ENCODE assay signal across 1 fruit fly cellular context in the genomic region with DNA sequence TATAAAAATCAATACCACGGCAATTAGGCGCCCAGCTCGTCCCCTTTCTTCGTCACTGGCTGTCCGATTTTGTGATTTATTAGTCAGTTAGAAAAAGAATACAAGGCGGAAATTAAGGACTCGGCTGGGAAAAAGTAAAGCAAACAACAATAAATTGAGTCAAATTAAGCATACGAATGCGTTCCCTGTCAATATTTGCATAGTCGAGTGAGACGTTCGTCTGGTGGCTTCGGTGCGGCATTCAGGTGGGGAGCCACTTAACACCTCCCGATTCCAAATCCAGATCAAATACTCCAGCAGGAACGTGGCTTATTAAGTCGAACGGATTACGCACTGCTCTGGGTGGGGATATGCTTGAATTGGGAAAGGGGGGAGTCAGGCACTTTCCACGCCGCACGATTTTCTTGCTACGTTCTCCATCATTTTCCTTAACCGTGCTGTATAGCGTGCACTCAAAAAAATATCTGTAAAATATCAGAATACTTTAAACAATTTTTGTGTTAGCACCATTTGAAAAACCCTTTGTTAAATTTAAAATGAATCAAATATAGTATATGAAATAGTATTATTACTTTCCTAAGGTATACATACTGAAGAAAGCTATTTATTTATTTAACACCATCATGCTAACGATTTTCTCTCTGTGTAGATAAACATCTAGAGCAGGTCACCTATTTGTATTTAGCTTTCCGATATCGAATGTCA.
TF ChIP-seq lines count a peak whose summit lies in the region.

No protein-coding gene starts in this region.

TF ChIP-seq in whole organism, embryonic, 481 proteins besides CTCF, POLR2A, EP300 and RAD21 (continued from another document and continues in another):
- TF ChIP-seq Dip3 (GFP tag; optimal IDR thresholded peaks at IDR 0.05; lab: Kevin White, UChicago) (no peak), trh (GFP tag; optimal IDR thresholded peaks at IDR 0.05; lab: Kevin White, UChicago) (no peak), Max (GFP tag; optimal IDR thresholded peaks at IDR 0.05; lab: Kevin White, UChicago) (peak; percentile 40), wek (GFP tag; optimal IDR thresholded peaks at IDR 0.05; lab: Kevin White, UChicago) (no peak), CG10274 (GFP tag; optimal IDR thresholded peaks at IDR 0.05; lab: Kevin White, UChicago) (no peak), wor (GFP tag; IDR thresholded peaks at IDR 0.05; lab: Robert Waterston, UW) (peak; percentile 43), CG14965 (GFP tag; optimal IDR thresholded peaks at IDR 0.05; lab: Kevin White, UChicago; ENCODE audit: borderline replicate concordance) (no peak), sd (tag; optimal IDR thresholded peaks at IDR 0.05; lab: Kevin White, UChicago) (no peak), zfh2 (GFP tag; optimal IDR thresholded peaks at IDR 0.05; lab: Kevin White, UChicago) (no peak), CG1024 (GFP tag; IDR thresholded peaks at IDR 0.05; lab: Robert Waterston, UW) (no peak), CG13123 (GFP tag; optimal IDR thresholded peaks at IDR 0.05; lab: Kevin White, UChicago) (no peak), CG18262 (tag; optimal IDR thresholded peaks at IDR 0.05; lab: Kevin White, UChicago) (peak; percentile 79), CG7963 (GFP tag; IDR thresholded peaks at IDR 0.05; lab: Robert Waterston, UW; ENCODE audit: partially characterized antibody) (no peak), cas (GFP tag; IDR thresholded peaks at IDR 0.05; lab: Robert Waterston, UW) (no peak), CG13424 (tag; optimal IDR thresholded peaks at IDR 0.05; lab: Kevin White, UChicago) (peak; percentile 49), Nf-YA (GFP tag; IDR thresholded peaks at IDR 0.05; lab: Robert Waterston, UW) (no peak), bowl (GFP tag; IDR thresholded peaks at IDR 0.05; lab: Robert Waterston, UW) (no peak), Oli (tag; optimal IDR thresholded peaks at IDR 0.05; lab: Kevin White, UChicago) (peak; percentile 60), B-H1 (GFP tag; IDR thresholded peaks at IDR 0.05; lab: Robert Waterston, UW) (no peak), CG4282 (GFP tag; optimal IDR thresholded peaks at IDR 0.05; lab: Kevin White, UChicago) (no peak), vnd (GFP tag; IDR thresholded peaks at IDR 0.05; lab: Robert Waterston, UW; ENCODE audit: partially characterized antibody) (no peak), da (GFP tag; optimal IDR thresholded peaks at IDR 0.05; lab: Kevin White, UChicago) (no peak), CG14860 (GFP tag; IDR thresholded peaks at IDR 0.05; lab: Robert Waterston, UW; ENCODE audit: partially characterized antibody) (no peak), CG10979 (tag; optimal IDR thresholded peaks at IDR 0.05; lab: Kevin White, UChicago) (peak; percentile 84), Opbp (GFP tag; IDR thresholded peaks at IDR 0.05; lab: Robert Waterston, UW; ENCODE audit: partially characterized antibody) (no peak), tin (GFP tag; optimal IDR thresholded peaks at IDR 0.05; lab: Kevin White, UChicago) (peak; percentile 48), disco-r (GFP tag; optimal IDR thresholded peaks at IDR 0.05; lab: Kevin White, UChicago) (no peak), CG18599 (GFP tag; optimal IDR thresholded peaks at IDR 0.05; lab: Kevin White, UChicago) (no peak), CG8478 (optimal IDR thresholded peaks at IDR 0.05; lab: Kevin White, UChicago) (no peak), CG12219 (GFP tag; optimal IDR thresholded peaks at IDR 0.05; lab: Kevin White, UChicago) (peak; percentile 5), CG12155 (GFP tag; optimal IDR thresholded peaks at IDR 0.05; lab: Kevin White, UChicago) (peak; percentile 19), CG1603 (tag; optimal IDR thresholded peaks at IDR 0.05; lab: Kevin White, UChicago) (peak; percentile 64), Myb (GFP tag; optimal IDR thresholded peaks at IDR 0.05; lab: Kevin White, UChicago) (no peak), lmd (GFP tag; IDR thresholded peaks at IDR 0.05; lab: Robert Waterston, UW) (peak; percentile 40; the same call in 1 of the 2 replicates), CG10565 (GFP tag; optimal IDR thresholded peaks at IDR 0.05; lab: Kevin White, UChicago) (no peak), Hr51 (GFP tag; optimal IDR thresholded peaks at IDR 0.05; lab: Kevin White, UChicago) (peak in 1 of 2 experiments; percentile 46), crc (GFP tag; optimal IDR thresholded peaks at IDR 0.05; lab: Kevin White, UChicago) (no peak), crp (GFP tag; optimal IDR thresholded peaks at IDR 0.05; lab: Kevin White, UChicago) (no peak), esg (GFP tag; conservative IDR thresholded peaks at IDR 0.05; lab: Robert Waterston, UW) (peak; percentile 32; the same call in 1 of the 2 replicates), CG10321 (GFP tag; IDR thresholded peaks at IDR 0.05; lab: Robert Waterston, UW) (no peak), CG9817 (tag; optimal IDR thresholded peaks at IDR 0.05; lab: Kevin White, UChicago) (no peak), CG9876 (GFP tag; optimal IDR thresholded peaks at IDR 0.05; lab: Kevin White, UChicago) (no peak), slp2 (GFP tag; optimal IDR thresholded peaks at IDR 0.05; lab: Kevin White, UChicago) (no peak), CG2120 (GFP tag; optimal IDR thresholded peaks at IDR 0.05; lab: Kevin White, UChicago) (no peak), BtbVII (GFP tag; optimal IDR thresholded peaks at IDR 0.05; lab: Kevin White, UChicago) (no peak), MTF-1 (GFP tag; optimal IDR thresholded peaks at IDR 0.05; lab: Kevin White, UChicago; ENCODE audit: borderline replicate concordance) (no peak), dimm (GFP tag; IDR thresholded peaks at IDR 0.05; lab: Robert Waterston, UW) (no peak), HLHmδ (GFP tag; optimal IDR thresholded peaks at IDR 0.05; lab: Kevin White, UChicago) (peak; percentile 75), grau (tag; optimal IDR thresholded peaks at IDR 0.05; lab: Kevin White, UChicago) (peak; percentile 57), CG31224 (GFP tag; IDR thresholded peaks at IDR 0.05; lab: Robert Waterston, UW) (no peak), tap (tag; optimal IDR thresholded peaks at IDR 0.05; lab: Kevin White, UChicago) (peak; percentile 43), CG2202 (tag; optimal IDR thresholded peaks at IDR 0.05; lab: Kevin White, UChicago) (no peak), lilli (GFP tag; optimal IDR thresholded peaks at IDR 0.05; lab: Kevin White, UChicago) (no peak), Vsx1 (GFP tag; optimal IDR thresholded peaks at IDR 0.05; lab: Kevin White, UChicago) (peak; percentile 54), pfk (GFP tag; optimal IDR thresholded peaks at IDR 0.05; lab: Kevin White, UChicago) (no peak), danr (GFP tag; IDR thresholded peaks at IDR 0.05; lab: Robert Waterston, UW) (no peak), otp (GFP tag; IDR thresholded peaks at IDR 0.05; lab: Robert Waterston, UW) (no peak), Rfx (GFP tag; IDR thresholded peaks at IDR 0.05; lab: Robert Waterston, UW) (no peak), ato (GFP tag; IDR thresholded peaks at IDR 0.05; lab: Robert Waterston, UW; ENCODE audit: partially characterized antibody) (no peak), Deaf1 (tag; optimal IDR thresholded peaks at IDR 0.05; lab: Kevin White, UChicago) (no peak), z (GFP tag; IDR thresholded peaks at IDR 0.05; lab: Robert Waterston, UW) (0 out of 3 replicates have a peak, but pooled peaks have one; percentile 34), CG32532 (GFP tag; IDR thresholded peaks at IDR 0.05; lab: Robert Waterston, UW) (0 out of 2 replicates have a peak, but pooled peaks have one; percentile 25), kah (GFP tag; optimal IDR thresholded peaks at IDR 0.05; lab: Kevin White, UChicago) (no peak), hb (GFP tag; IDR thresholded peaks at IDR 0.05; lab: Robert Waterston, UW; ENCODE audit: partially characterized antibody) (no peak), hth (optimal IDR thresholded peaks at IDR 0.05; lab: Kevin White, UChicago) (no peak), seq (GFP tag; IDR thresholded peaks at IDR 0.05; lab: Robert Waterston, UW) (no peak), stc (GFP tag; IDR thresholded peaks at IDR 0.05; lab: Robert Waterston, UW) (peak; percentile 19; the same call in 1 of the 2 replicates), sens (GFP tag; lab: Kevin White, UChicago) (peak; percentile 74), fd96Cb (tag; optimal IDR thresholded peaks at IDR 0.05; lab: Kevin White, UChicago) (peak; percentile 71), trem (tag; optimal IDR thresholded peaks at IDR 0.05; lab: Kevin White, UChicago) (peak; percentile 72), D19A (tag; optimal IDR thresholded peaks at IDR 0.05; lab: Kevin White, UChicago) (peak; percentile 44), E2f2 (GFP tag; IDR thresholded peaks at IDR 0.05; lab: Robert Waterston, UW) (no peak), gsb-n (tag; optimal IDR thresholded peaks at IDR 0.05; lab: Kevin White, UChicago) (peak; percentile 73), Nf-YB (GFP tag; optimal IDR thresholded peaks at IDR 0.05; lab: Kevin White, UChicago) (peak; percentile 1), en (GFP tag; optimal IDR thresholded peaks at IDR 0.05; lab: Kevin White, UChicago) (no peak), al (GFP tag; IDR thresholded peaks at IDR 0.05; lab: Robert Waterston, UW) (no peak), unpg (GFP tag; optimal IDR thresholded peaks at IDR 0.05; lab: Kevin White, UChicago) (peak; percentile 72), her (GFP tag; optimal IDR thresholded peaks at IDR 0.05; lab: Kevin White, UChicago) (no peak), CG11695 (GFP tag; IDR thresholded peaks at IDR 0.05; lab: Robert Waterston, UW) (no peak; the same call in 2 of the 3 replicates), Jarid2 (GFP tag; optimal IDR thresholded peaks at IDR 0.05; lab: Kevin White, UChicago) (no peak), CG2889 (GFP tag; IDR thresholded peaks at IDR 0.05; lab: Robert Waterston, UW) (no peak), CG17912 (GFP tag; optimal IDR thresholded peaks at IDR 0.05; lab: Kevin White, UChicago) (no peak), CG2129 (GFP tag; IDR thresholded peaks at IDR 0.05; lab: Robert Waterston, UW; ENCODE audit: partially characterized antibody) (no peak), wdn (GFP tag; IDR thresholded peaks at IDR 0.05; lab: Robert Waterston, UW) (no peak), ttk (GFP tag; IDR thresholded peaks at IDR 0.05; lab: Robert Waterston, UW) (peak; percentile 55), CG4820 (GFP tag; optimal IDR thresholded peaks at IDR 0.05; lab: Kevin White, UChicago) (peak; percentile 41), mld (GFP tag; IDR thresholded peaks at IDR 0.05; lab: Robert Waterston, UW; ENCODE audit: partially characterized antibody) (no peak), CG18619 (GFP tag; optimal IDR thresholded peaks at IDR 0.05; lab: Kevin White, UChicago) (no peak), pan (optimal IDR thresholded peaks at IDR 0.05; lab: Kevin White, UChicago) (no peak), pan (GFP tag; optimal IDR thresholded peaks at IDR 0.05 in 1 of 2, IDR thresholded peaks at IDR 0.05 in 1 of 2) (peak in 1 of 2 experiments; percentile 33), pb (GFP tag; optimal IDR thresholded peaks at IDR 0.05; lab: Kevin White, UChicago) (no peak), tup (GFP tag; optimal IDR thresholded peaks at IDR 0.05; lab: Kevin White, UChicago) (no peak), CG12104 (GFP tag; optimal IDR thresholded peaks at IDR 0.05; lab: Kevin White, UChicago) (peak; percentile 18), CG8290 (GFP tag; optimal IDR thresholded peaks at IDR 0.05; lab: Kevin White, UChicago) (peak; percentile 40), CG8290 (tag; optimal IDR thresholded peaks at IDR 0.05; lab: Kevin White, UChicago) (no peak), CG4730 (GFP tag; IDR thresholded peaks at IDR 0.05; lab: Robert Waterston, UW) (0 out of 2 replicates have a peak, but pooled peaks have one; percentile 25), CG11723 (GFP tag; optimal IDR thresholded peaks at IDR 0.05; lab: Kevin White, UChicago) (no peak), sima (GFP tag; optimal IDR thresholded peaks at IDR 0.05; lab: Kevin White, UChicago) (no peak), CG1792 (GFP tag; optimal IDR thresholded peaks at IDR 0.05; lab: Kevin White, UChicago) (no peak), HHEX (GFP tag; optimal IDR thresholded peaks at IDR 0.05; lab: Kevin White, UChicago) (no peak), Gsc (GFP tag; IDR thresholded peaks at IDR 0.05; lab: Robert Waterston, UW) (no peak), ase (GFP tag; IDR thresholded peaks at IDR 0.05; lab: Robert Waterston, UW) (no peak), cg (GFP tag; optimal IDR thresholded peaks at IDR 0.05; lab: Kevin White, UChicago) (no peak), CG9609 (GFP tag; optimal IDR thresholded peaks at IDR 0.05; lab: Kevin White, UChicago) (no peak), jumu (GFP tag; optimal IDR thresholded peaks at IDR 0.05; lab: Kevin White, UChicago) (no peak), kay (GFP tag; optimal IDR thresholded peaks at IDR 0.05; lab: Kevin White, UChicago) (no peak), Hsf (GFP tag; optimal IDR thresholded peaks at IDR 0.05; lab: Kevin White, UChicago) (no peak), az2 (GFP tag; optimal IDR thresholded peaks at IDR 0.05; lab: Kevin White, UChicago) (peak; percentile 35), Mes4 (GFP tag; optimal IDR thresholded peaks at IDR 0.05; lab: Kevin White, UChicago) (no peak), CG30431 (GFP tag; optimal IDR thresholded peaks at IDR 0.05; lab: Kevin White, UChicago) (no peak), nau (GFP tag; optimal IDR thresholded peaks at IDR 0.05; lab: Kevin White, UChicago) (no peak), CG8765 (GFP tag; IDR thresholded peaks at IDR 0.05; lab: Robert Waterston, UW) (no peak), Xbp1 (GFP tag; optimal IDR thresholded peaks at IDR 0.05; lab: Kevin White, UChicago) (peak; percentile 51), HLH3B (GFP tag; IDR thresholded peaks at IDR 0.05; lab: Robert Waterston, UW) (peak; percentile 37), cwo (GFP tag; optimal IDR thresholded peaks at IDR 0.05; lab: Kevin White, UChicago) (no peak), Hmr (GFP tag; optimal IDR thresholded peaks at IDR 0.05; lab: Kevin White, UChicago) (no peak), Trl (optimal IDR thresholded peaks at IDR 0.05; lab: Kevin White, UChicago) (no peak), Trl (GFP tag; optimal IDR thresholded peaks at IDR 0.05; lab: Kevin White, UChicago) (no peak), NK7.1 (GFP tag; optimal IDR thresholded peaks at IDR 0.05; lab: Kevin White, UChicago) (no peak), h (optimal IDR thresholded peaks at IDR 0.05; lab: Kevin White, UChicago) (no peak), CG3163 (GFP tag; optimal IDR thresholded peaks at IDR 0.05; lab: Kevin White, UChicago) (no peak), CG1832 (GFP tag; optimal IDR thresholded peaks at IDR 0.05; lab: Kevin White, UChicago) (no peak), bbx (GFP tag; IDR thresholded peaks at IDR 0.05; lab: Robert Waterston, UW; ENCODE audit: partially characterized antibody) (no peak), row (GFP tag; IDR thresholded peaks at IDR 0.05; lab: Robert Waterston, UW) (no peak; the same call in 1 of the 3 replicates), CG9215 (GFP tag; IDR thresholded peaks at IDR 0.05; lab: Robert Waterston, UW) (no peak), Chrac-16 (GFP tag; optimal IDR thresholded peaks at IDR 0.05; lab: Kevin White, UChicago) (no peak)
